Worm (Caenorhabditis elegans) whole organism, L2 larva: ENCODE measurements around the gene skpo-1.

Experiments used
- ZK546.5 ChIP-seq: sonication (generic microtip); optimal IDR thresholded peaks from 2 replicates; lab custom pipeline; 2017; ENCODE audit warnings: missing biosample characterization, missing genetic modification characterization
- dmd-4 ChIP-seq: sonication (generic microtip); optimal IDR thresholded peaks from 2 replicates; lab custom pipeline; 2017; ENCODE audit warnings: missing biosample characterization, missing genetic modification characterization
- egl-27 ChIP-seq: sonication (generic microtip); optimal IDR thresholded peaks from 3 replicates; lab custom pipeline; 2017; ENCODE audit warnings: missing biosample characterization, missing genetic modification reagents, missing genetic modification characterization
- fos-1 ChIP-seq: fragments of 150-350 bp; optimal IDR thresholded peaks from 2 replicates; lab custom pipeline; 2014; ENCODE audit warnings: missing biosample characterization, missing genetic modification characterization
- lsy-2 ChIP-seq, 2 experiments: fragments of 150-350 bp in 1 of 2; sonication (generic microtip) in 1 of 2; optimal IDR thresholded peaks; 2 replicates each; lab custom pipeline; 2014 to 2017; ENCODE audit warnings: missing biosample characterization in 2 of 2, missing genetic modification characterization in 2 of 2
- nhr-77 ChIP-seq: fragments of 150-350 bp; optimal IDR thresholded peaks from 2 replicates; lab custom pipeline; 2014; ENCODE audit warnings: missing biosample characterization, missing genetic modification characterization
- peb-1 ChIP-seq: fragments of 150-350 bp; optimal IDR thresholded peaks from 2 replicates; lab custom pipeline; 2014; ENCODE audit warnings: missing biosample characterization, missing genetic modification characterization

- no peak for TF ChIP-seq nhr-77
- no peak for TF ChIP-seq peb-1 (tag; lab: Kevin White, UChicago)
- TF ChIP-seq fos-1 (tag; lab: Kevin White, UChicago) = no peak
- no peak for TF ChIP-seq dmd-4 (tag; lab: Kevin White, UChicago)
- TF ChIP-seq ZK546.5 = no peak
- no peak for TF ChIP-seq egl-27 (tag; lab: Kevin White, UChicago)
- TF ChIP-seq lsy-2 (tag; optimal IDR thresholded peaks at IDR 0.05; lab: Kevin White, UChicago) = no peak
Measured at ce11 chrII:8415462-8416037, 10.9 kb upstream of the skpo-1 start.
